Worm (Caenorhabditis elegans) whole organism, midembryonic: ENCODE results near the gene srbc-40.

Experiments used
- med-1 ChIP-seq: sonication (generic microtip); optimal IDR thresholded peaks from 2 replicates; lab custom pipeline; 2017; ENCODE audit warnings: missing genetic modification characterization, mild to moderate bottlenecking, missing compliant biosample characterization, antibody characterized with exemption, missing genetic modification reagents; ENCODE audit not compliant: insufficient read depth
- ztf-29 ChIP-seq: fragments of 200-800 bp; sonication (Bioruptor generic); IDR thresholded peaks from 2 replicates; pipeline ENCODE4 v1.3.6; 2022; ENCODE audit warnings: missing genetic modification reagents, missing genetic modification characterization, missing compliant biosample characterization

DNA sequence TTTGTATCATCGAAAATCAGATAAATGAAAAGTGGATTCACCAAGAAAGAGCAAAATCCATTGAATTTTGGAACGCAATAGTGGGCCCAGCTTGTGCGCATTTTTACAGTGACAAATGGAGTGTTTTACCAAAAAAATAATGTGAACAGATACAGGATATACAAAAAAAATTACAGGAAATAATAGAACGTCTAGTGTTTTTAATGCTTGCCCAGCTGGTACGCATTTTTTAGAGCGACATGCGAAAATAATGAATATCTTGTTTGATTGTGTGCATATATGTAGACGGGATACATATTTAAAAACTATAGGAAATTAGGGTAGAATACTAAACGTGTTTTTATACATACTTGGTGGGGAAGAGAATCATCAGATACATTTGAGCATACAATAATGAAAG is 16.5 kb upstream of the srbc-40 start, which contains the start of gene srj-25:
- TF ChIP-seq ztf-29 (GFP tag; lab: Robert Waterston, UW) (no peak), med-1 (GFP tag; lab: Kevin White, UChicago) (no peak)
